Worm (Caenorhabditis elegans) whole organism, L1 larva: ENCODE data around the gene lin-56.

Source experiments
- aha-1 ChIP-seq: fragments of 150-350 bp; optimal IDR thresholded peaks from 2 replicates; lab custom pipeline; 2014; ENCODE audit warnings: missing biosample characterization, missing genetic modification characterization
- hlh-4 ChIP-seq: sonication (generic microtip); optimal IDR thresholded peaks from 2 replicates; lab custom pipeline; 2016; ENCODE audit warnings: mild to moderate bottlenecking, missing genetic modification characterization, missing compliant biosample characterization
- isw-1 ChIP-seq: fragments of 200-800 bp; sonication (Bioruptor generic); IDR thresholded peaks from 2 replicates; pipeline ENCODE4 v1.3.6; 2022; ENCODE audit warnings: missing genetic modification characterization, missing compliant biosample characterization
- lin-13 ChIP-seq: fragments of 150-350 bp; optimal IDR thresholded peaks from 2 replicates; lab custom pipeline; 2014; ENCODE audit warnings: missing biosample characterization, missing genetic modification reagents, missing genetic modification characterization
- mdl-1 ChIP-seq, 2 experiments: fragments of 150-350 bp; optimal IDR thresholded peaks; 2 replicates each; lab custom pipeline; 2014 to 2017; ENCODE audit warnings: missing biosample characterization in 2 of 2, missing genetic modification characterization in 2 of 2, inconsistent platforms in 1 of 2
- nhr-84 ChIP-seq: sonication (generic microtip); optimal IDR thresholded peaks from 2 replicates; lab custom pipeline; 2017; ENCODE audit warnings: missing biosample characterization, missing genetic modification characterization
- nhr-90 ChIP-seq: sonication (generic microtip); optimal IDR thresholded peaks from 2 replicates; lab custom pipeline; 2016; ENCODE audit warnings: mild to moderate bottlenecking, missing genetic modification characterization, missing compliant biosample characterization; ENCODE audit not compliant: poor library complexity
- pqm-1 ChIP-seq: sonication (generic microtip); optimal IDR thresholded peaks from 3 replicates; lab custom pipeline; 2017; ENCODE audit warnings: missing biosample characterization, missing genetic modification characterization
- tlp-1 ChIP-seq: fragments of 150-350 bp; optimal IDR thresholded peaks from 2 replicates; lab custom pipeline; 2014; ENCODE audit warnings: missing biosample characterization, missing genetic modification characterization

- TF ChIP-seq nhr-90 (tag; lab: Kevin White, UChicago) (no peak), lin-13 (GFP tag; lab: Kevin White, UChicago) (peak; percentile 29), pqm-1 (no peak), hlh-4 (no peak), nhr-84 (no peak), isw-1 (no peak), tlp-1 (tag; lab: Kevin White, UChicago) (no peak), aha-1 (tag; lab: Kevin White, UChicago) (no peak), mdl-1 (tag; optimal IDR thresholded peaks at IDR 0.05; lab: Kevin White, UChicago) (peak in 1 of 2 experiments; percentile 52)
Measured at ce11 chrII:10445738-10446137, 4.1 kb upstream of the lin-56 start.
